Fruit fly (Drosophila melanogaster): ENCODE measurements around the gene CG5888.

- TF ChIP-seq foxo (GFP tag; optimal IDR thresholded peaks at IDR 0.05) = no peak
- no peak for TF ChIP-seq pan (optimal IDR thresholded peaks at IDR 0.05)
- no peak for TF ChIP-seq Hnf4 (GFP tag; optimal IDR thresholded peaks at IDR 0.05)
- no peak for TF ChIP-seq lola (GFP tag; optimal IDR thresholded peaks at IDR 0.05)
- no peak for TF ChIP-seq OdsH (GFP tag; optimal IDR thresholded peaks at IDR 0.05)
- no peak for TF ChIP-seq psq (GFP tag; optimal IDR thresholded peaks at IDR 0.05)
- no peak for TF ChIP-seq h (GFP tag; optimal IDR thresholded peaks at IDR 0.05)
- TF ChIP-seq Vsx2 (GFP tag; optimal IDR thresholded peaks at IDR 0.05; ENCODE audit: partially characterized antibody) = no peak
- no peak for TF ChIP-seq Dfd (GFP tag; optimal IDR thresholded peaks at IDR 0.05)
- TF ChIP-seq Abd-B (GFP tag; optimal IDR thresholded peaks at IDR 0.05) = no peak
- no peak for TF ChIP-seq Myc (optimal IDR thresholded peaks at IDR 0.05)
- TF ChIP-seq N (GFP tag; optimal IDR thresholded peaks at IDR 0.05) = no peak
- TF ChIP-seq GATAd (GFP tag; optimal IDR thresholded peaks at IDR 0.05) = no peak
Measured at dm6 chr2L:16413772-16414171, 34.5 kb downstream of the CG5888 start.
